Fruit fly (Drosophila melanogaster): ENCODE data around the gene Usp16-45.

dm6 chrX:5417836-5418554, 3.3 kb upstream of the Usp16-45 start:
- no peak for TF ChIP-seq bab1 (GFP tag; optimal IDR thresholded peaks at IDR 0.05)
- no peak for TF ChIP-seq Clk (GFP tag; optimal IDR thresholded peaks at IDR 0.05)
- TF ChIP-seq CG11617 (GFP tag; optimal IDR thresholded peaks at IDR 0.05), result no peak
- TF ChIP-seq CG1620 (GFP tag; optimal IDR thresholded peaks at IDR 0.05), result no peak
- no peak for TF ChIP-seq CG12768 (GFP tag; optimal IDR thresholded peaks at IDR 0.05)
- TF ChIP-seq CG5204 (GFP tag; optimal IDR thresholded peaks at IDR 0.05), result no peak
- TF ChIP-seq Crg-1 (GFP tag; optimal IDR thresholded peaks at IDR 0.05), result no peak
- TF ChIP-seq cic (GFP tag; optimal IDR thresholded peaks at IDR 0.05), result no peak
- TF ChIP-seq Hr96 (GFP tag; optimal IDR thresholded peaks at IDR 0.05), result no peak
- TF ChIP-seq CG14711 (tag; optimal IDR thresholded peaks at IDR 0.05), result no peak
- TF ChIP-seq pad (GFP tag; optimal IDR thresholded peaks at IDR 0.05), result peak; percentile 6
- peak; percentile 80 for TF ChIP-seq kay (GFP tag; ENCODE audit: borderline replicate concordance)
- peak; percentile 83 for TF ChIP-seq ovo (GFP tag; optimal IDR thresholded peaks at IDR 0.05)

Measured in whole organism, adult.